Fruit fly (Drosophila melanogaster): ENCODE results near the gene Tbh.
A peak's percentile ranks its signal among the peaks of the same experiment; 100 is the strongest.

The Tbh gene

dm6 chrX:8037334-8037733 is 41.8 kb downstream of the Tbh start, which contains the start of gene CG2233:
Gene CG2233, minus strand, starts transcription at chrX:8037517.
- no peak for TF ChIP-seq insv (optimal IDR thresholded peaks at IDR 0.05)
- TF ChIP-seq h (optimal IDR thresholded peaks at IDR 0.05), result no peak
- no peak for TF ChIP-seq Myc (optimal IDR thresholded peaks at IDR 0.05)
- no peak for TF ChIP-seq ttk (optimal IDR thresholded peaks at IDR 0.05)
- no peak for TF ChIP-seq Sin3A (optimal IDR thresholded peaks at IDR 0.05)
- TF ChIP-seq psq (optimal IDR thresholded peaks at IDR 0.05), result no peak

dm6 chrX:8038934-8039333 is 43.4 kb downstream of the Tbh start:
- TF ChIP-seq ttk (optimal IDR thresholded peaks at IDR 0.05) (no peak), Sin3A (optimal IDR thresholded peaks at IDR 0.05) (no peak), psq (optimal IDR thresholded peaks at IDR 0.05) (no peak), h (optimal IDR thresholded peaks at IDR 0.05) (no peak), Myc (optimal IDR thresholded peaks at IDR 0.05) (no peak), insv (optimal IDR thresholded peaks at IDR 0.05) (no peak)

- TF ChIP-seq insv (optimal IDR thresholded peaks at IDR 0.05) (no peak), Myc (optimal IDR thresholded peaks at IDR 0.05) (no peak), h (optimal IDR thresholded peaks at IDR 0.05) (no peak), Sin3A (optimal IDR thresholded peaks at IDR 0.05) (no peak), psq (optimal IDR thresholded peaks at IDR 0.05) (no peak), ttk (optimal IDR thresholded peaks at IDR 0.05) (no peak)
These were observed 51.0 kb downstream of the Tbh start for dm6 chrX:8046520-8046919.

- TF ChIP-seq insv (optimal IDR thresholded peaks at IDR 0.05) (no peak), Sin3A (optimal IDR thresholded peaks at IDR 0.05) (no peak), Myc (optimal IDR thresholded peaks at IDR 0.05) (no peak), ttk (optimal IDR thresholded peaks at IDR 0.05) (no peak), psq (optimal IDR thresholded peaks at IDR 0.05) (no peak), h (optimal IDR thresholded peaks at IDR 0.05) (no peak)
These were observed 53.8 kb downstream of the Tbh start for dm6 chrX:8049292-8049691.

dm6 chrX:8056084-8056483 is 60.6 kb downstream of the Tbh start:
- no peak for TF ChIP-seq Sin3A (optimal IDR thresholded peaks at IDR 0.05)
- no peak for TF ChIP-seq ttk (optimal IDR thresholded peaks at IDR 0.05)
- TF ChIP-seq Myc (optimal IDR thresholded peaks at IDR 0.05), result no peak
- no peak for TF ChIP-seq psq (optimal IDR thresholded peaks at IDR 0.05)
- no peak for TF ChIP-seq insv (optimal IDR thresholded peaks at IDR 0.05)
- TF ChIP-seq h (optimal IDR thresholded peaks at IDR 0.05), result no peak

dm6 chrX:8056597-8057228 is 61.2 kb downstream of the Tbh start:
- no peak for TF ChIP-seq insv (optimal IDR thresholded peaks at IDR 0.05)

- TF ChIP-seq Myc (optimal IDR thresholded peaks at IDR 0.05) (no peak), insv (optimal IDR thresholded peaks at IDR 0.05) (no peak), h (optimal IDR thresholded peaks at IDR 0.05) (no peak), Sin3A (optimal IDR thresholded peaks at IDR 0.05) (no peak), ttk (optimal IDR thresholded peaks at IDR 0.05) (no peak), psq (optimal IDR thresholded peaks at IDR 0.05) (no peak)
These were observed 61.8 kb downstream of the Tbh start for dm6 chrX:8057299-8057730.

dm6 chrX:8057837-8058445 is 62.4 kb downstream of the Tbh start:
- no peak for TF ChIP-seq Myc (optimal IDR thresholded peaks at IDR 0.05)
- no peak for TF ChIP-seq h (optimal IDR thresholded peaks at IDR 0.05)
- no peak for TF ChIP-seq psq (optimal IDR thresholded peaks at IDR 0.05)
- no peak for TF ChIP-seq insv (optimal IDR thresholded peaks at IDR 0.05)
- TF ChIP-seq ttk (optimal IDR thresholded peaks at IDR 0.05), result no peak
- no peak for TF ChIP-seq Sin3A (optimal IDR thresholded peaks at IDR 0.05)

- TF ChIP-seq h (optimal IDR thresholded peaks at IDR 0.05) (no peak), Sin3A (optimal IDR thresholded peaks at IDR 0.05) (no peak), insv (optimal IDR thresholded peaks at IDR 0.05) (no peak), ttk (optimal IDR thresholded peaks at IDR 0.05) (no peak), psq (optimal IDR thresholded peaks at IDR 0.05) (no peak), Myc (optimal IDR thresholded peaks at IDR 0.05) (no peak)
These were observed 63.0 kb downstream of the Tbh start for dm6 chrX:8058446-8058900.

- TF ChIP-seq psq (optimal IDR thresholded peaks at IDR 0.05) (no peak), ttk (optimal IDR thresholded peaks at IDR 0.05) (peak; percentile 51)
These were observed 64.1 kb downstream of the Tbh start for dm6 chrX:8059629-8060028.

- TF ChIP-seq psq (optimal IDR thresholded peaks at IDR 0.05) (no peak), h (optimal IDR thresholded peaks at IDR 0.05) (no peak), insv (optimal IDR thresholded peaks at IDR 0.05) (no peak), Sin3A (optimal IDR thresholded peaks at IDR 0.05) (no peak), Myc (optimal IDR thresholded peaks at IDR 0.05) (no peak), ttk (optimal IDR thresholded peaks at IDR 0.05) (no peak)
These were observed 64.8 kb downstream of the Tbh start for dm6 chrX:8060148-8060920.

dm6 chrX:8060921-8061270 is 65.4 kb downstream of the Tbh start:
- TF ChIP-seq ttk (optimal IDR thresholded peaks at IDR 0.05) (no peak), Myc (optimal IDR thresholded peaks at IDR 0.05) (no peak), insv (optimal IDR thresholded peaks at IDR 0.05) (no peak), Sin3A (optimal IDR thresholded peaks at IDR 0.05) (no peak), h (optimal IDR thresholded peaks at IDR 0.05) (no peak), psq (optimal IDR thresholded peaks at IDR 0.05) (no peak)

Data from Kc167 (cell line).